Worm (Caenorhabditis elegans): ENCODE data around the gene T24B8.3.
A peak's percentile ranks its signal among the peaks of the same experiment; 100 is the strongest.

The T24B8.3 gene

ce11 chrII:9013341-9013740 lies 47.6 kb downstream of the T24B8.3 start:
- TF ChIP-seq hlh-11 (tag; optimal IDR thresholded peaks at IDR 0.05): peak; percentile 63
- peak; percentile 34 for TF ChIP-seq dmd-6 (GFP tag; IDR thresholded peaks at IDR 0.05)
- peak; percentile 21 for TF ChIP-seq mes-2 (tag; optimal IDR thresholded peaks at IDR 0.05; ENCODE audit: poor library complexity, severe bottlenecking)
- TF ChIP-seq spr-1 (tag; optimal IDR thresholded peaks at IDR 0.05): no peak
- TF ChIP-seq tag-97 (GFP tag; IDR thresholded peaks at IDR 0.05): no peak
- no peak for TF ChIP-seq madf-9 (GFP tag; conservative IDR thresholded peaks at IDR 0.05)
- no peak for TF ChIP-seq Y48G9A.11 (GFP tag; IDR thresholded peaks at IDR 0.05)
- TF ChIP-seq nhr-25 (tag; optimal IDR thresholded peaks at IDR 0.05; ENCODE audit: borderline replicate concordance, insufficient read depth): no peak
- TF ChIP-seq lin-15B (tag; optimal IDR thresholded peaks at IDR 0.05): no peak
- 0 out of 2 replicates have a peak, but pooled peaks have one; percentile 19 for TF ChIP-seq dmd-9 (GFP tag; IDR thresholded peaks at IDR 0.05)
- no peak for TF ChIP-seq aly-2 (tag; optimal IDR thresholded peaks at IDR 0.05)
- no peak for TF ChIP-seq daf-16 (GFP tag; optimal IDR thresholded peaks at IDR 0.05)
- no peak for TF ChIP-seq daf-16 (tag; optimal IDR thresholded peaks at IDR 0.05)
- no peak for TF ChIP-seq fos-1 (tag; optimal IDR thresholded peaks at IDR 0.05)
- TF ChIP-seq mep-1 (tag; optimal IDR thresholded peaks at IDR 0.05): peak; percentile 36
- TF ChIP-seq zip-2 (tag; optimal IDR thresholded peaks at IDR 0.05): no peak
- no peak; the same call in 1 of the 2 replicates for TF ChIP-seq pha-4 (GFP tag; IDR thresholded peaks at IDR 0.05)
- no peak for TF ChIP-seq pha-4 (tag; optimal IDR thresholded peaks at IDR 0.05)
- no peak for TF ChIP-seq spr-3 (GFP tag; optimal IDR thresholded peaks at IDR 0.05)
- no peak for TF ChIP-seq lir-3 (tag; optimal IDR thresholded peaks at IDR 0.05)
- 0 out of 2 replicates have a peak, but pooled peaks have one; percentile 42 for TF ChIP-seq ceh-20 (GFP tag; IDR thresholded peaks at IDR 0.05)
- no peak for TF ChIP-seq nhr-77 (tag; optimal IDR thresholded peaks at IDR 0.05)
- TF ChIP-seq lin-38 (GFP tag; IDR thresholded peaks at IDR 0.05): no peak
- no peak for TF ChIP-seq lim-7 (GFP tag; IDR thresholded peaks at IDR 0.05)
- no peak for TF ChIP-seq vab-7 (GFP tag; IDR thresholded peaks at IDR 0.05)
- no peak for TF ChIP-seq dve-1 (tag; optimal IDR thresholded peaks at IDR 0.05; ENCODE audit: insufficient read depth)
- no peak for TF ChIP-seq unc-130 (GFP tag; optimal IDR thresholded peaks at IDR 0.05)
- no peak for TF ChIP-seq ztf-11 (tag; optimal IDR thresholded peaks at IDR 0.05)
- TF ChIP-seq ama-1 (optimal IDR thresholded peaks at IDR 0.05): no peak
- TF ChIP-seq ZK337.2 (GFP tag; IDR thresholded peaks at IDR 0.05): no peak
- TF ChIP-seq gei-8 (GFP tag; optimal IDR thresholded peaks at IDR 0.05): no peak
- TF ChIP-seq unc-39 (tag; optimal IDR thresholded peaks at IDR 0.05): no peak
- peak; percentile 94 for TF ChIP-seq hlh-30 (tag; optimal IDR thresholded peaks at IDR 0.05; ENCODE audit: insufficient read depth)
- no peak for TF ChIP-seq D1046.2 (GFP tag; IDR thresholded peaks at IDR 0.05)
- 0 out of 2 replicates have a peak, but pooled peaks have one; percentile 20 for TF ChIP-seq ctbp-1 (GFP tag; IDR thresholded peaks at IDR 0.05)
- TF ChIP-seq php-3 (GFP tag; IDR thresholded peaks at IDR 0.05): no peak
- TF ChIP-seq mxl-3 (GFP tag; optimal IDR thresholded peaks at IDR 0.05): peak; percentile 65
- peak; percentile 74 for TF ChIP-seq hmg-1.1 (GFP tag; IDR thresholded peaks at IDR 0.05)
- TF ChIP-seq nhr-111 (GFP tag; optimal IDR thresholded peaks at IDR 0.05): no peak
- no peak for TF ChIP-seq unc-62 (GFP tag; optimal IDR thresholded peaks at IDR 0.05 in 1 of 2)
- no peak for TF ChIP-seq unc-62 (tag; optimal IDR thresholded peaks at IDR 0.05)
- TF ChIP-seq mdl-1 (tag; optimal IDR thresholded peaks at IDR 0.05): peak in 1 of 2 experiments; percentile 54
- TF ChIP-seq madf-5 (GFP tag; IDR thresholded peaks at IDR 0.05): no peak
- no peak for TF ChIP-seq nhr-102 (tag; optimal IDR thresholded peaks at IDR 0.05)
- no peak for TF ChIP-seq ceh-28 (tag; optimal IDR thresholded peaks at IDR 0.05)
- peak; percentile 5 for TF ChIP-seq nhr-11 (tag; optimal IDR thresholded peaks at IDR 0.05)
- TF ChIP-seq ceh-82 (tag; optimal IDR thresholded peaks at IDR 0.05): no peak
- no peak for TF ChIP-seq nhr-42 (GFP tag; IDR thresholded peaks at IDR 0.05)
- no peak for TF ChIP-seq lin-39 (tag; optimal IDR thresholded peaks at IDR 0.05)
- no peak for TF ChIP-seq Y5F2A.4 (GFP tag; optimal IDR thresholded peaks at IDR 0.05)
- TF ChIP-seq lin-13 (GFP tag; optimal IDR thresholded peaks at IDR 0.05): no peak
- TF ChIP-seq Y75B8A.6 (GFP tag; IDR thresholded peaks at IDR 0.05): no peak
